Fruit fly (Drosophila melanogaster) whole organism, embryonic: ENCODE measurements around the gene CG13373.

Experiments used
- Asciz ChIP-seq: fragments of 200-800 bp; sonication (Bioruptor generic); optimal IDR thresholded peaks from 2 replicates; lab custom pipeline; 2017; ENCODE audit warnings: missing biosample characterization, mild to moderate bottlenecking, missing genetic modification characterization, missing genetic modification reagents
- BtbVII ChIP-seq: fragments of 200-800 bp; sonication (Bioruptor generic); optimal IDR thresholded peaks from 3 replicates; lab custom pipeline; 2017; ENCODE audit warnings: missing biosample characterization, mild to moderate bottlenecking, missing genetic modification characterization
- CG10431 ChIP-seq: fragments of 200-800 bp; sonication (Bioruptor generic); optimal IDR thresholded peaks from 3 replicates; lab custom pipeline; 2018; ENCODE audit warnings: missing biosample characterization, mild to moderate bottlenecking, missing genetic modification characterization
- CG12299 ChIP-seq: fragments of 200-800 bp; sonication (Bioruptor generic); optimal IDR thresholded peaks from 2 replicates; lab custom pipeline; 2018; ENCODE audit warnings: missing biosample characterization, mild to moderate bottlenecking, missing genetic modification characterization
- CG16779 ChIP-seq: fragments of 200-800 bp; sonication (Bioruptor generic); IDR thresholded peaks from 2 replicates; pipeline ENCODE4 v1.3.6; 2022; ENCODE audit warnings: missing biosample characterization, missing genetic modification characterization
- CG16815 ChIP-seq: fragments of 200-800 bp; sonication (Bioruptor generic); optimal IDR thresholded peaks from 3 replicates; lab custom pipeline; 2017; ENCODE audit warnings: missing biosample characterization, mild to moderate bottlenecking, missing genetic modification characterization
- CG16863 ChIP-seq: fragments of 200-800 bp; sonication (Bioruptor generic); optimal IDR thresholded peaks from 3 replicates; lab custom pipeline; 2016; ENCODE audit warnings: missing biosample characterization, missing genetic modification characterization
- CG17186 ChIP-seq: fragments of 200-800 bp; sonication (Bioruptor generic); optimal IDR thresholded peaks from 3 replicates; lab custom pipeline; 2017; ENCODE audit warnings: missing biosample characterization, missing genetic modification reagents, missing genetic modification characterization
- CG31388 ChIP-seq: fragments of 200-800 bp; sonication (Bioruptor generic); optimal IDR thresholded peaks from 2 replicates; lab custom pipeline; 2016; ENCODE audit warnings: missing biosample characterization, missing genetic modification characterization
- CG31441 ChIP-seq: fragments of 200-800 bp; sonication (Bioruptor generic); IDR thresholded peaks from 2 replicates; pipeline ENCODE4 v1.3.6; 2022; ENCODE audit warnings: missing biosample characterization, missing genetic modification characterization
- CG32772 ChIP-seq: fragments of 200-800 bp; sonication (Bioruptor generic); IDR thresholded peaks from 2 replicates; pipeline ENCODE4 v1.3.6; 2022; ENCODE audit warnings: missing biosample characterization, missing genetic modification characterization
- CG3838 ChIP-seq: fragments of 200-800 bp; sonication (Bioruptor generic); optimal IDR thresholded peaks from 3 replicates; lab custom pipeline; 2016; ENCODE audit warnings: missing biosample characterization, missing genetic modification characterization
- CG4328 ChIP-seq: fragments of 200-800 bp; sonication (Bioruptor generic); optimal IDR thresholded peaks from 3 replicates; lab custom pipeline; 2017; ENCODE audit warnings: missing biosample characterization, missing genetic modification reagents, missing genetic modification characterization
- CG5180 ChIP-seq: fragments of 200-800 bp; sonication (Bioruptor generic); optimal IDR thresholded peaks from 3 replicates; lab custom pipeline; 2017; ENCODE audit warnings: missing biosample characterization, missing genetic modification characterization, mild to moderate bottlenecking, moderate library complexity, missing genetic modification reagents
- CG6175 ChIP-seq: fragments of 200-800 bp; sonication (Bioruptor generic); IDR thresholded peaks from 3 replicates; pipeline ENCODE4 v1.3.6; 2022; ENCODE audit warnings: missing biosample characterization, missing genetic modification characterization
- CG6272 ChIP-seq: fragments of 200-800 bp; sonication (Bioruptor generic); IDR thresholded peaks from 2 replicates; pipeline ENCODE4 v1.3.6; 2022; ENCODE audit warnings: missing biosample characterization, missing genetic modification characterization
- CG8765 ChIP-seq: fragments of 200-800 bp; sonication (Bioruptor generic); IDR thresholded peaks from 2 replicates; pipeline ENCODE4 v1.3.6; 2022; ENCODE audit warnings: missing biosample characterization, missing genetic modification characterization
- CG9797 ChIP-seq: fragments of 200-800 bp; sonication (Bioruptor generic); optimal IDR thresholded peaks from 3 replicates; lab custom pipeline; 2018; ENCODE audit warnings: missing biosample characterization, mild to moderate bottlenecking, missing genetic modification characterization
- D ChIP-seq, 2 experiments: fragments of 200-800 bp in 1 of 2; fragments of >200 bp in 1 of 2; sonication (Bioruptor generic) in 1 of 2; optimal IDR thresholded peaks; 2 replicates in 1 of 2; 3 replicates in 1 of 2; lab custom pipeline; 2017; ENCODE audit warnings: mild to moderate bottlenecking in 1 of 2, missing biosample characterization in 1 of 2, missing genetic modification characterization in 1 of 2, missing genetic modification reagents in 1 of 2
- D19B ChIP-seq: fragments of 200-800 bp; sonication (Bioruptor generic); optimal IDR thresholded peaks from 2 replicates; lab custom pipeline; 2017; ENCODE audit warnings: missing biosample characterization, mild to moderate bottlenecking, missing genetic modification characterization
- H2.0 ChIP-seq: fragments of 200-800 bp; sonication (Bioruptor generic); IDR thresholded peaks from 2 replicates; pipeline ENCODE4 v1.3.6; 2022; ENCODE audit warnings: missing biosample characterization, missing genetic modification characterization
- HmgZ ChIP-seq: fragments of 200-800 bp; sonication (Bioruptor generic); optimal IDR thresholded peaks from 2 replicates; lab custom pipeline; 2018; ENCODE audit warnings: missing biosample characterization, mild to moderate bottlenecking, missing genetic modification characterization
- Myb ChIP-seq: fragments of 200-800 bp; sonication (Bioruptor generic); optimal IDR thresholded peaks from 2 replicates; lab custom pipeline; 2016; ENCODE audit warnings: missing biosample characterization, missing genetic modification characterization
- NFAT ChIP-seq: fragments of 200-800 bp; sonication (Bioruptor generic); IDR thresholded peaks from 2 replicates; pipeline ENCODE4 v1.3.6; 2022; ENCODE audit warnings: missing biosample characterization, missing genetic modification characterization
- Nf-YC ChIP-seq: fragments of 200-800 bp; optimal IDR thresholded peaks from 3 replicates; lab custom pipeline; 2019; ENCODE audit warnings: missing biosample characterization, mild to moderate bottlenecking, missing genetic modification characterization, moderate library complexity
- Optix ChIP-seq: fragments of 200-800 bp; sonication (Bioruptor generic); IDR thresholded peaks from 3 replicates; pipeline ENCODE4 v1.3.6; 2022; ENCODE audit warnings: missing biosample characterization, missing genetic modification characterization
- Side ChIP-seq: fragments of 200-800 bp; sonication (Bioruptor generic); optimal IDR thresholded peaks from 2 replicates; lab custom pipeline; 2016; ENCODE audit warnings: missing biosample characterization, missing genetic modification characterization
- Sin3A ChIP-seq: fragments of >200 bp; optimal IDR thresholded peaks from 2 replicates; lab custom pipeline; 2018
- abd-A ChIP-seq: fragments of 200-800 bp; sonication (Bioruptor generic); optimal IDR thresholded peaks from 3 replicates; lab custom pipeline; 2019; ENCODE audit warnings: missing biosample characterization, mild to moderate bottlenecking, missing genetic modification characterization, moderate library complexity
- ash1 ChIP-seq: fragments of 200-800 bp; sonication (Bioruptor generic); optimal IDR thresholded peaks from 2 replicates; lab custom pipeline; 2018; ENCODE audit warnings: missing biosample characterization, mild to moderate bottlenecking, missing genetic modification characterization
- az2 ChIP-seq: fragments of 200-800 bp; sonication (Bioruptor generic); optimal IDR thresholded peaks from 3 replicates; lab custom pipeline; 2016; ENCODE audit warnings: missing biosample characterization, missing genetic modification characterization
- bab2 ChIP-seq: fragments of 200-800 bp; sonication (Bioruptor generic); optimal IDR thresholded peaks from 2 replicates; lab custom pipeline; 2016; ENCODE audit warnings: missing biosample characterization, missing genetic modification characterization
- bowl ChIP-seq: fragments of 200-800 bp; sonication (Bioruptor generic); IDR thresholded peaks from 2 replicates; pipeline ENCODE4 v1.3.6; 2022; ENCODE audit warnings: missing biosample characterization, missing genetic modification characterization
- dati ChIP-seq: fragments of 200-800 bp; sonication (Bioruptor generic); IDR thresholded peaks from 2 replicates; pipeline ENCODE4 v1.3.6; 2022; ENCODE audit warnings: missing biosample characterization, missing genetic modification characterization
- dmrt99B ChIP-seq: fragments of 200-800 bp; sonication (Bioruptor generic); optimal IDR thresholded peaks from 2 replicates; lab custom pipeline; 2018; ENCODE audit warnings: missing biosample characterization, mild to moderate bottlenecking, missing genetic modification characterization, moderate library complexity
- ems ChIP-seq: fragments of 200-800 bp; sonication (Bioruptor generic); optimal IDR thresholded peaks from 3 replicates; lab custom pipeline; 2016; ENCODE audit warnings: missing biosample characterization, missing genetic modification characterization
- ftz-f1 ChIP-seq: fragments of 200-800 bp; sonication (Bioruptor generic); optimal IDR thresholded peaks from 2 replicates; lab custom pipeline; 2016; ENCODE audit warnings: missing biosample characterization, missing genetic modification characterization
- hbn ChIP-seq: fragments of 200-800 bp; sonication (Bioruptor generic); IDR thresholded peaks from 2 replicates; pipeline ENCODE4 v1.3.6; 2022; ENCODE audit warnings: missing biosample characterization, missing genetic modification characterization; ENCODE audit not compliant: partially characterized antibody
- klu ChIP-seq: fragments of 200-800 bp; sonication (Bioruptor generic); IDR thresholded peaks from 2 replicates; pipeline ENCODE4 v1.3.6; 2022; ENCODE audit warnings: missing biosample characterization, missing genetic modification characterization
- kni ChIP-seq: fragments of 200-800 bp; sonication (Bioruptor generic); optimal IDR thresholded peaks from 3 replicates; lab custom pipeline; 2017; ENCODE audit warnings: mild to moderate bottlenecking, missing biosample characterization, missing genetic modification reagents, missing genetic modification characterization
- lilli ChIP-seq: fragments of 200-800 bp; sonication (Bioruptor generic); optimal IDR thresholded peaks from 3 replicates; lab custom pipeline; 2016; ENCODE audit warnings: missing biosample characterization, missing genetic modification characterization
- luna ChIP-seq: fragments of 200-800 bp; sonication (Bioruptor generic); optimal IDR thresholded peaks from 2 replicates; lab custom pipeline; 2016; ENCODE audit warnings: missing biosample characterization, missing genetic modification characterization
- nerfin-1 ChIP-seq: fragments of 200-800 bp; sonication (Bioruptor generic); optimal IDR thresholded peaks from 3 replicates; lab custom pipeline; 2019; ENCODE audit warnings: missing biosample characterization, mild to moderate bottlenecking, missing genetic modification characterization, moderate library complexity
- nmo ChIP-seq: fragments of 200-800 bp; sonication (Bioruptor generic); optimal IDR thresholded peaks from 2 replicates; lab custom pipeline; 2018; ENCODE audit warnings: missing biosample characterization, mild to moderate bottlenecking, missing genetic modification characterization, moderate library complexity
- sd ChIP-seq: fragments of 200-800 bp; sonication (Bioruptor generic); optimal IDR thresholded peaks from 3 replicates; lab custom pipeline; 2018; ENCODE audit warnings: missing biosample characterization, mild to moderate bottlenecking, missing genetic modification characterization, moderate library complexity
- sna ChIP-seq: fragments of 200-800 bp; sonication (Bioruptor generic); IDR thresholded peaks from 2 replicates; pipeline ENCODE4 v1.3.6; 2022; ENCODE audit warnings: missing biosample characterization, missing genetic modification characterization; ENCODE audit not compliant: partially characterized antibody
- sqz ChIP-seq: fragments of 200-800 bp; sonication (Bioruptor generic); optimal IDR thresholded peaks from 3 replicates; lab custom pipeline; 2018; ENCODE audit warnings: missing biosample characterization, mild to moderate bottlenecking, missing genetic modification characterization
- tin ChIP-seq: fragments of 200-800 bp; sonication (Bioruptor generic); optimal IDR thresholded peaks from 3 replicates; lab custom pipeline; 2016; ENCODE audit warnings: missing biosample characterization, missing genetic modification characterization
- wdn ChIP-seq: fragments of 200-800 bp; sonication (Bioruptor generic); IDR thresholded peaks from 2 replicates; pipeline ENCODE4 v1.3.6; 2022; ENCODE audit warnings: missing biosample characterization, missing genetic modification characterization
- wor ChIP-seq: fragments of 200-800 bp; sonication (Bioruptor generic); IDR thresholded peaks from 2 replicates; pipeline ENCODE4 v1.3.6; 2022; ENCODE audit warnings: missing biosample characterization, missing genetic modification characterization

The CG13373 gene

DNA sequence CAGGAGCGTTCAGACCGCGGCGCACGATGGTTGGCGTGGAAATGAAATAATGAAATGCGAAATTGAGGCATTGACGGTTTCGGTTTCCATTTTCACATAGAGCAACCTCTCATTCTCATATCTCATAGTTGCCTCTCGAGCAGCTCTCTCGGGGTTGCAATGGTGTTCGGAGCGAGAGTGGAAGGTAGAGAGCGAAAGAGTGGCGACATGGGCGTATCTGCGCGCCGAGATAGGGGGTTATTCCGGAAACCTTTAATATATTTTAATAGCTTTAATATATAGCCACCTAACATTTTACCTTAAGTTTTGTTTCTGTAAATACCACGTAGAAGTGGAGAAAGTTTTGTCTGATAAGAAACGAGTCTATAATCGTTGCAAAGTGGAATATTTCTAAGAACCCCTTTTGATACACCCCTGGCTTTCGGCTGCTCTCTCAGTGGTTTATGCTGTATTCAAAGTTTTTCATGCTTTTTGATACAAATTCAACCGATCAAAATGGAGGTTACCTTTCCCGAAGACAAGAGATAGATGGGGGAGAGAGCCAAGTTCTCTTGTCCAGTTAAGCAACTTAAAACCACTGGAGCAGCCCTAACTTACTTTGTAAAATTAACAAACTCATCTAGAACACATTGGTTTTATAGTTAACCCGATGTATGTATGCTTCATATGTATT, 46.5 kb downstream of the CG13373 start, which contains the start of gene elav (continued):
- TF ChIP-seq bab2 (peak; percentile 97), CG31388 (peak; percentile 92), CG5180 (GFP tag; lab: Kevin White, UChicago) (peak; percentile 93), ash1 (GFP tag; lab: Kevin White, UChicago) (peak; percentile 75), NFAT (peak; percentile 97), nerfin-1 (peak; percentile 98), H2.0 (GFP tag; lab: Robert Waterston, UW) (peak; percentile 97), nmo (peak; percentile 99), Nf-YC (tag; lab: Kevin White, UChicago) (peak; percentile 94), klu (GFP tag; lab: Robert Waterston, UW) (peak; percentile 97), CG12299 (tag; lab: Kevin White, UChicago) (peak; percentile 99), CG17186 (GFP tag; lab: Kevin White, UChicago) (peak; percentile 91), Side (GFP tag; lab: Kevin White, UChicago) (peak; percentile 97), CG32772 (GFP tag; lab: Robert Waterston, UW) (peak; percentile 98), hbn (GFP tag; lab: Robert Waterston, UW) (peak; percentile 23; the same call in 1 of the 2 replicates), ftz-f1 (GFP tag; lab: Kevin White, UChicago) (peak; percentile 84), wor (peak; percentile 97), CG3838 (GFP tag; lab: Kevin White, UChicago) (peak; percentile 95), Asciz (peak; percentile 97), BtbVII (peak; percentile 99), CG16863 (GFP tag; lab: Kevin White, UChicago) (peak; percentile 96), bowl (GFP tag; lab: Robert Waterston, UW) (peak; percentile 96), sna (0 out of 2 replicates have a peak, but pooled peaks have one; percentile 21), abd-A (tag; lab: Kevin White, UChicago) (peak; percentile 94), Myb (peak; percentile 84), CG4328 (peak; percentile 100), lilli (peak; percentile 99), tin (GFP tag; lab: Kevin White, UChicago) (peak; percentile 99), sqz (GFP tag; lab: Kevin White, UChicago) (peak; percentile 98), wdn (peak; percentile 96), CG9797 (GFP tag; lab: Kevin White, UChicago) (peak; percentile 51), kni (peak; percentile 99), sd (tag; lab: Kevin White, UChicago) (peak; percentile 94), Optix (GFP tag; lab: Robert Waterston, UW) (peak; percentile 97), CG16815 (peak; percentile 98), CG31441 (GFP tag; lab: Robert Waterston, UW) (peak; percentile 99), luna (GFP tag; lab: Kevin White, UChicago) (peak; percentile 82), ems (GFP tag; lab: Kevin White, UChicago) (peak; percentile 97), az2 (GFP tag; lab: Kevin White, UChicago) (peak; percentile 99), dmrt99B (tag; lab: Kevin White, UChicago) (peak; percentile 99), D (optimal IDR thresholded peaks at IDR 0.05; lab: Kevin White, UChicago) (no peak), D (GFP tag; optimal IDR thresholded peaks at IDR 0.05; lab: Kevin White, UChicago) (peak; percentile 99), D19B (GFP tag; lab: Kevin White, UChicago) (peak; percentile 95), dati (peak; percentile 92), CG10431 (GFP tag; lab: Kevin White, UChicago) (peak; percentile 97), HmgZ (tag; lab: Kevin White, UChicago) (peak; percentile 99), Sin3A (lab: Kevin White, UChicago) (no peak), CG8765 (peak; percentile 97), CG16779 (GFP tag; lab: Robert Waterston, UW) (peak; percentile 91), CG6272 (GFP tag; lab: Robert Waterston, UW) (peak; percentile 96), CG6175 (GFP tag; lab: Robert Waterston, UW) (peak; percentile 95)
